Fruit fly (Drosophila melanogaster): ENCODE results near the gene CG12617.

The CG12617 gene

DNA sequence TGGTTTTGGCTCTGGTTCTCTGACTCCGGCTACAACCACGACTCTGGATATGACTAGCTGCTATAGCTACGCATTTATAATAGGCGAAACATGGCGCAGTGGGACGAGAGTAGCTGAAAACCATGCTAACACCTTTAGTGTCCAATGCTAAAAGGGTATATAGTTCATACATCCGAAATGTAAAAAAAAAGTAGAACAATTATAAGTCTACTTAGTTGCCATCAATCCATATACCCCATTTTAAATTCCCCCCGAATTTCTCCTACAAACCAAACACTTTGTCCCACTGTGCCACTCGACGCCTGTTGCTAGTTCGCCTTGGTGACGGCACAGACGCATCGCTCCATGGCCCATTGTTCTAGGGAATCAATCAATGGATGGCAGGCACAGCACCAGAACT is 31.8 kb downstream of the CG12617 start (continued):
- TF ChIP-seq CG1602 (GFP tag; optimal IDR thresholded peaks at IDR 0.05): peak; percentile 22
- TF ChIP-seq Dip2 (GFP tag; IDR thresholded peaks at IDR 0.05): no peak
- TF ChIP-seq h (optimal IDR thresholded peaks at IDR 0.05): no peak
- no peak for TF ChIP-seq BEAF-32 (GFP tag; optimal IDR thresholded peaks at IDR 0.05)
- TF ChIP-seq Fer2 (tag; optimal IDR thresholded peaks at IDR 0.05): no peak
- TF ChIP-seq Rx (GFP tag; IDR thresholded peaks at IDR 0.05): peak; percentile 86
- TF ChIP-seq ase (GFP tag; IDR thresholded peaks at IDR 0.05): peak; percentile 82
- no peak for TF ChIP-seq CG3995 (GFP tag; optimal IDR thresholded peaks at IDR 0.05)
- peak; percentile 18 for TF ChIP-seq pum (GFP tag; optimal IDR thresholded peaks at IDR 0.05)
- peak; percentile 94 for TF ChIP-seq Xrp1 (GFP tag; IDR thresholded peaks at IDR 0.05)
- TF ChIP-seq Ravus (GFP tag; IDR thresholded peaks at IDR 0.05): peak; percentile 56
- peak; percentile 46 for TF ChIP-seq CG17802 (tag; optimal IDR thresholded peaks at IDR 0.05)
- TF ChIP-seq Jarid2 (GFP tag; optimal IDR thresholded peaks at IDR 0.05): peak; percentile 53
- no peak for TF ChIP-seq br (optimal IDR thresholded peaks at IDR 0.05)
- TF ChIP-seq zen (tag; optimal IDR thresholded peaks at IDR 0.05): peak; percentile 73
- TF ChIP-seq CG11560 (tag; IDR thresholded peaks at IDR 0.05): peak; percentile 50; the same call in 1 of the 3 replicates
- TF ChIP-seq Tbp (GFP tag; optimal IDR thresholded peaks at IDR 0.05): no peak
- TF ChIP-seq CG9876 (GFP tag; optimal IDR thresholded peaks at IDR 0.05): peak; percentile 45
- no peak for TF ChIP-seq salm (tag; optimal IDR thresholded peaks at IDR 0.05)
- TF ChIP-seq nau (GFP tag; optimal IDR thresholded peaks at IDR 0.05): peak; percentile 77
- peak; percentile 75 for TF ChIP-seq CG1647 (GFP tag; optimal IDR thresholded peaks at IDR 0.05)
- TF ChIP-seq CG11504 (tag; optimal IDR thresholded peaks at IDR 0.05): peak; percentile 63
- TF ChIP-seq Hr51 (GFP tag; optimal IDR thresholded peaks at IDR 0.05): peak; percentile 15 to 55
- TF ChIP-seq CG14965 (GFP tag; optimal IDR thresholded peaks at IDR 0.05; ENCODE audit: borderline replicate concordance): peak; percentile 64
- no peak for TF ChIP-seq CG5953 (GFP tag; IDR thresholded peaks at IDR 0.05)
- TF ChIP-seq ttk (GFP tag; IDR thresholded peaks at IDR 0.05): peak; percentile 75
- TF ChIP-seq bowl (GFP tag; IDR thresholded peaks at IDR 0.05): no peak
- TF ChIP-seq CG17359 (tag; optimal IDR thresholded peaks at IDR 0.05): peak; percentile 87
- no peak for TF ChIP-seq aop (GFP tag; IDR thresholded peaks at IDR 0.05)
- no peak for TF ChIP-seq Dip3 (GFP tag; optimal IDR thresholded peaks at IDR 0.05)
- TF ChIP-seq CG16813 (GFP tag; IDR thresholded peaks at IDR 0.05; ENCODE audit: partially characterized antibody): peak; percentile 31; the same call in 1 of the 3 replicates
- TF ChIP-seq HLHmδ (GFP tag; optimal IDR thresholded peaks at IDR 0.05): no peak
- TF ChIP-seq Hmr (GFP tag; optimal IDR thresholded peaks at IDR 0.05): peak; percentile 47
- TF ChIP-seq CG10267 (tag; optimal IDR thresholded peaks at IDR 0.05): peak; percentile 60
- TF ChIP-seq chif (GFP tag; optimal IDR thresholded peaks at IDR 0.05): peak; percentile 57 to 66
- peak; percentile 19 for TF ChIP-seq caup (GFP tag; optimal IDR thresholded peaks at IDR 0.05; ENCODE audit: severe bottlenecking)
- TF ChIP-seq nerfin-1 (tag; optimal IDR thresholded peaks at IDR 0.05): peak; percentile 38
- TF ChIP-seq pho (GFP tag; optimal IDR thresholded peaks at IDR 0.05): no peak
- peak; percentile 83 for TF ChIP-seq CG2678 (tag; optimal IDR thresholded peaks at IDR 0.05)
- TF ChIP-seq slp2 (GFP tag; optimal IDR thresholded peaks at IDR 0.05): no peak
- TF ChIP-seq chn (GFP tag; optimal IDR thresholded peaks at IDR 0.05): peak; percentile 62
- TF ChIP-seq Adf1 (GFP tag; IDR thresholded peaks at IDR 0.05): no peak
- TF ChIP-seq Scr (GFP tag; IDR thresholded peaks at IDR 0.05; ENCODE audit: partially characterized antibody): no peak; the same call in 1 of the 2 replicates
- peak; percentile 31 for TF ChIP-seq CG12155 (GFP tag; optimal IDR thresholded peaks at IDR 0.05)
- peak; percentile 46 for TF ChIP-seq CG8924 (tag; optimal IDR thresholded peaks at IDR 0.05)
- TF ChIP-seq fd102C (GFP tag; optimal IDR thresholded peaks at IDR 0.05): no peak
- TF ChIP-seq Dll (GFP tag; IDR thresholded peaks at IDR 0.05; ENCODE audit: partially characterized antibody): no peak
- peak; percentile 54 for TF ChIP-seq emc (GFP tag; optimal IDR thresholded peaks at IDR 0.05)
- no peak for TF ChIP-seq tna (GFP tag; IDR thresholded peaks at IDR 0.05; ENCODE audit: partially characterized antibody)
- peak; percentile 77 for TF ChIP-seq CG7357 (GFP tag; IDR thresholded peaks at IDR 0.05)
- TF ChIP-seq CG7745 (tag; optimal IDR thresholded peaks at IDR 0.05): no peak
